Worm (Caenorhabditis elegans): ENCODE measurements around the gene F25B5.5.
A peak's percentile ranks its signal among the peaks of the same experiment; 100 is the strongest.

F25B5.5 gene

DNA sequence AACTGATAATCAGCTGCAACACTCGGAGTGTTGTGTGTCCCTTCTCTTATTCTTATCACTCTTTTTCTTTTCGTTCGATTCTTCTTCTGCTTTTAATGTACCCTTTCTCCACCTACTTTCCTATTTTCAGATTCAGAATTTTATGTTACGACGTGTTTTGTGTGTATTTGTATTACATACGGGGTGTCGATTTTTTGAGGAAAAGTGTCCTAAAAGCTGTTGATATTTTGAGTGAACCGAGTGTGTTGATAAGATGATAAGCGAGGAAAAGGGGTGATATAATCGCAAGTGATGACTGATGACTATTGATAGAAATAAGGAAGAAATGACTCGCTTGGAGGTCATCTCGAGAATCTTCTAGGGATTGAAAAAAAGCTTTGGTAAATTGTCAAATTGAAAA is 35.5 kb upstream of the F25B5.5 start:
- TF ChIP-seq fos-1 (tag; optimal IDR thresholded peaks at IDR 0.05) (peak; percentile 95), gmeb-1 (tag; optimal IDR thresholded peaks at IDR 0.05) (peak; percentile 2), ZK546.5 (tag; optimal IDR thresholded peaks at IDR 0.05) (no peak), skn-1 (tag; optimal IDR thresholded peaks at IDR 0.05) (peak; percentile 68), nhr-21 (tag; optimal IDR thresholded peaks at IDR 0.05) (no peak), egl-27 (tag; optimal IDR thresholded peaks at IDR 0.05) (no peak)

DNA sequence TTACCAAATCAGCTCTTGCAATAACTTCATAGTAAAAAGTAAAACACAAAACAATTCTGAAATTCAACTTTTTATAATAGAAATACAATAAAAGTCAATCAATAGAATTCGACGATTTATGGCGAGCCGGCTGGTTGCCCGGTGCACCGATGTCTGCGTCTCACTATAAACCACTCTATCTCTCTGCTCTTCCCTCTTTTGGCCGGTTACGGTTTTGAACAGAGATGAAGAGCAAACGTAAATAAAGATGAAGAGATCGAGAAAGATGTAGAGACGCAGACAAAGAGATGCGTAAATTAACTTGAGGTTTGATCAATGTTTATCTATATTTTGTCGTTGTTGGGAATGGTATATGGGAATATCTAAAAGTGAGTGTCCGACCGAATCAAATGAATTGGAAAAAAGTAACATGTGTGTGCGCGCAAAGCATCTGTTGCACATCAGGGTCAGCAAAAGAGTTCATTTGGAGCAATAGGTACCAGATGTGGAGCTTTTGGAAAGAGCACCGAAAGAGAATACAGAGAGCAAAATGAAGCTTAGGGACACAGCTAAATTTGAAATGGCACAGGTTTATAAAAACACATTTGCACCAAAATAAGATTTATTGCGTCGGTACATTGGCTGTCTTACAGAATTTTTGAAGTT is 34.5 kb upstream of the F25B5.5 start:
- TF ChIP-seq nhr-11 (tag; optimal IDR thresholded peaks at IDR 0.05) (no peak), F13H6.1 (tag; optimal IDR thresholded peaks at IDR 0.05) (peak; percentile 29), lin-13 (GFP tag; optimal IDR thresholded peaks at IDR 0.05) (no peak), sma-9 (GFP tag; optimal IDR thresholded peaks at IDR 0.05) (peak; percentile 8), sma-9 (tag; optimal IDR thresholded peaks at IDR 0.05) (no peak)

DNA sequence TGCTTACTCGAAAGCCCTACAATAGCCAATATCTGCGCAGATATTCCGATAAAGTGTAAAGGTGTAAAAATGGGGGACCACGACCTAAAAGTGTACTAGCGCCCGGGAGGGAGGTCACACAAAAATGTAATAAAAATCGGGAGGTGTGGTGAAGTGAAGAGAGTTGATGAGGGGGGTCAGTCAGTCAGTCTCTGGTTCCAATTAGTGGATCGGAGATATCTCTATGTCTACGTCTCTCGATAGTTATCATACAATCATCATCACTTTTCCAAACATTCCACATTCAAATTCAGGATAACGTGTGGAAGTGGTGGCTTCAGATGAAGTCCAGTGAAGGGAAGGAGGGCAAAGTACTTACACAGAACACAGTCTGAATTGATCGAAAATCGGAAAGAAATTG is 30.1 kb upstream of the F25B5.5 start:
- TF ChIP-seq nhr-10 (tag; optimal IDR thresholded peaks at IDR 0.05) (no peak), C34F6.9 (tag; optimal IDR thresholded peaks at IDR 0.05) (no peak), nhr-129 (tag; optimal IDR thresholded peaks at IDR 0.05) (peak; percentile 4)

DNA sequence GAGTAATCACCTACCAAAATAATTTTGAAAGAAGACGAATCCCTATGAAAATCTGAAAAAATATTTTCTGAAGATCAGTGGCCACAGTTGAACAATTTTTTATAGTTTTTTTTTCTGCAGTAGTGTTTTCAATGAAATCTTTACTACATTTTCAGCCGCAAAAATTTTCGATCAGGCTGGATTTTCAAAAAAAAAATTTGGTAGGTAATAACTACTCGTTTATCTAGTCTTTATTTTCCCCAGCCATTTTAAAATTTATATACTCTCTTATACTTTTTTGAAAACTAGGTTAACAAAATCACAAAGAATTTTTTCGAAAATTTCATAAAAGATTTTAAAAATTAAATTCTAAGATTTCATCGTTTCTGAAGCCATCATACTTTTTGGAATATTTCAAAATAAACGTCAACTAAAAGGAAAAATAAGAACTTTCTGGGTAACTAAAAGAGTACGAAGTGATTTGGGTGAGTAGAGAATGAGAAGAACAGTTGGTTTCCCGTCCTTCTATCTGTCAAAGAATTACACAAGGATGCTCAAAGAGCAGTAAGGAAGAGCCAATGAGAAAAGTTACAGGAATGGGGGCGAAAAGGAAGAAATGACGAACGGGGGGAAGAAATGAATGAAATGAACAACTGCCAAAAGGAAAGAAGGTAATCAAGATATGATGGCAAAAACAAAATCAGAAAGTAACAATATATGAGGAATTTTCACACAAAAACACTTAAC is 29.2 kb upstream of the F25B5.5 start, which contains the start of gene mlp-1:
mlp-1 (minus strand) TSS at position 51 of the 726 bp plus-strand sequence.
- no peak for TF ChIP-seq ztf-11 (tag; optimal IDR thresholded peaks at IDR 0.05)
- TF ChIP-seq gmeb-1 (tag; optimal IDR thresholded peaks at IDR 0.05) = no peak
- no peak for TF ChIP-seq lsy-2 (tag; optimal IDR thresholded peaks at IDR 0.05)
- no peak for TF ChIP-seq mdl-1 (tag; optimal IDR thresholded peaks at IDR 0.05)

DNA sequence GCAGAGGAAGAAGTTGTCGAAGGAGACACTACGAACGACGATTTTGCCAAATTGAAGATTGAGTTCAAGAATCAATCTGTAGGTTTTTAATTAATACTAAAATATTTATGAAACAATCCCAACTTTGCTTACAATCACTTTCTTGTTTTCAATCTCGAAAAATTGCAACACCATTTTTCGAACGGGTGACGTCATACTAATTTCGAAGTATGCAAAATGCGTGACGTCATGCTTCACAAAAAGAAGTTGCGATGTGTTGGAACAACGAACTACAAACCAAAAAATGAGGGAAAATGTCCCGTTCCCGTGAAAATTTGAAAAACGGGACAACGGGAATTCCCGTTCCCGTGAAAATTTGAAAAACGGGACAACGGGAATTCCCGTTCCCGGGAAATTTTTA is 21.7 kb upstream of the F25B5.5 start:
- TF ChIP-seq C34F6.9 (tag; optimal IDR thresholded peaks at IDR 0.05) (no peak), ztf-11 (tag; optimal IDR thresholded peaks at IDR 0.05) (no peak), dmd-4 (tag; optimal IDR thresholded peaks at IDR 0.05) (no peak), nhr-129 (tag; optimal IDR thresholded peaks at IDR 0.05) (no peak), nhr-21 (tag; optimal IDR thresholded peaks at IDR 0.05) (no peak), gmeb-1 (tag; optimal IDR thresholded peaks at IDR 0.05) (no peak), zag-1 (tag; optimal IDR thresholded peaks at IDR 0.05) (no peak), snpc-4 (tag; optimal IDR thresholded peaks at IDR 0.05) (no peak), fos-1 (tag; optimal IDR thresholded peaks at IDR 0.05) (no peak)

DNA sequence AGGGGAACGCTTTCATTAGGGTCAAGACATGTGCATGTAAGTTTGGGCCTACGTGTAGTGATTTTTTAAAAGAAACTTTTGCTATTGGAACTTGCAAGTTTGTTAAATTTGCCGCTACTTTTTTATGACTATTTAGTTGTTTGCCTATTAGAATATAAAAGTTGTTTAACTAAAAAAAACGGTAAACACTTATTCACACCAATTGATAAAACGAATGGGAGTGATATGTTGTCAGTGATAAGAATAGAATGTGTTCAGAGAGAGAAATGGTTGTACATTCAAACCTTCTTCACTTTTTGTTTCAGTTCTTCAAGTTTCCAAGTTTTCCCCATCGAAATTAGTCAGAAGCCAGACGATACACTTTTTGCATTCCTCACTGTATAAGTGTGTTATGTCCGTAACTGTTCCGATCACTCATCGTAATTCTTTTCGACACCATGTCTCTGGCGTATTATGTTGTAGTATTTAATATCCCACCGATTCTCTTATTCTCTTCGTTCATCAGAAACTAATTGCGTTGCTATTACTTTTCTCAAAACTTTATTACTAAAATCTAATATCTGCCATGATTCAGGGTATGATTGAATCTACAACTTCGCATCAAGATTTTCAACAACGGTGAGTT is 20.0 kb upstream of the F25B5.5 start, which contains the start of gene dct-6:
dct-6 (plus strand) TSS at position 575 of the 625 bp plus-strand sequence.
- TF ChIP-seq nhr-77 (tag; optimal IDR thresholded peaks at IDR 0.05) (no peak), fos-1 (tag; optimal IDR thresholded peaks at IDR 0.05) (peak; percentile 79)

DNA sequence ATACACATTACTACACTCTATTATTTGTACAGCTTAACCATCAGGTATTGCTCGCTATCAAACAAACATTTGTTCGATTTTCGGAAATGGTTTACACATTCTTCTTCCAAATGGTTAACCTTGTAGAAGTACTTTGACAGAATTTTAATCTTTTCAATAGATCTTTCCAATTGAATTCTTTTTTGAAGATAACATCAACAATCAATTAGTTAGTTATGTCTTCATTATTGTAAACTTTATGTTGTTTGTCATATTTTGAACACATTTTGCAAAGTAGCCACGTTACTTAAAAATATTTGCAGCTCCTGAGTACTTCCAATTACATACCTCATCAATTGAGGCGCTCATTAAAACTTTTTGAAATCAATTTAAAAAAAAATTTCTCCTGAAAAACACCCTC is 19.4 kb upstream of the F25B5.5 start:
- TF ChIP-seq nhr-12 (tag; optimal IDR thresholded peaks at IDR 0.05) (no peak), F13H6.1 (tag; optimal IDR thresholded peaks at IDR 0.05) (no peak), ceh-16 (tag; optimal IDR thresholded peaks at IDR 0.05) (peak; percentile 87)

DNA sequence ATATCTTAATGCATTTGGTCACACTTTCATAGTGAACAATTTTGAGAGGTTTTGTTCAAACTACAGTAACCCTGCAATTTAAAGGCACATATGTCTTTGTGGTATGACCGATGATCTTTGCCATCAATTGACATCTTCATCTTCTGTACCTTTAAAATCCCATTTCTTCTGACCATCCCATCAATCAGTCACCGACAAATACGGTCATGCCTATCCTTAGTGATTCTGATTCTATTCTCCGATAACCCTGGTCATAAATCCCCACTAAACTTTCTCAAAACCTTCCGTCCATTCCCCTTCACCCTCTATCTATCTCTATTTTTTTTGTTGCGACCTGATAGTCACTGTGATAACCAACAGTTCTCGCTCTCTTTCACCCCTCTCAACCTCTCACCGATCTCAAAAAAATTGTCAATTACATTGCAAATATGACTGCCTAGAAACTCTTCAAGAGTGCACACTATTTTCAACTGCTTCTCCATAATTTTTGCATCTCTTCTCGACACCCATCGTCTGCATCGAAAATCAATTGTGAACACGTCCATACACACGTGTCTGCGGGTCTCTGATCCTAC is 18.2 kb upstream of the F25B5.5 start:
- peak; percentile 11 for TF ChIP-seq F13H6.1 (tag; optimal IDR thresholded peaks at IDR 0.05)
- peak; percentile 51 for TF ChIP-seq ceh-16 (tag; optimal IDR thresholded peaks at IDR 0.05)
- TF ChIP-seq fos-1 (tag; optimal IDR thresholded peaks at IDR 0.05) = peak; percentile 41
- peak; percentile 6 for TF ChIP-seq nhr-129 (tag; optimal IDR thresholded peaks at IDR 0.05)
- TF ChIP-seq skn-1 (tag; optimal IDR thresholded peaks at IDR 0.05) = no peak
